Fruit fly (Drosophila melanogaster): ENCODE measurements around the gene cv.

The cv gene

dm6 chrX:5699824-5700498 is 10.2 kb downstream of the cv start (continued):
- no peak for TF ChIP-seq CG11456 (GFP tag; IDR thresholded peaks at IDR 0.05)
- no peak for TF ChIP-seq sna (GFP tag; IDR thresholded peaks at IDR 0.05; ENCODE audit: partially characterized antibody)
- no peak for TF ChIP-seq CG11093 (GFP tag; IDR thresholded peaks at IDR 0.05)
- TF ChIP-seq inv (GFP tag; IDR thresholded peaks at IDR 0.05; ENCODE audit: partially characterized antibody) = no peak
- no peak for TF ChIP-seq chm (GFP tag; IDR thresholded peaks at IDR 0.05)
- peak; percentile 43 for TF ChIP-seq dmrt11E (tag; optimal IDR thresholded peaks at IDR 0.05)
- peak; percentile 51 to 63 for TF ChIP-seq dpn (GFP tag; optimal IDR thresholded peaks at IDR 0.05)
- TF ChIP-seq CG17568 (GFP tag; optimal IDR thresholded peaks at IDR 0.05) = no peak
- TF ChIP-seq Xrp1 (GFP tag; IDR thresholded peaks at IDR 0.05) = peak; percentile 74
- TF ChIP-seq Trl (optimal IDR thresholded peaks at IDR 0.05) = no peak
- peak; percentile 8 for TF ChIP-seq Trl (GFP tag; optimal IDR thresholded peaks at IDR 0.05)
- TF ChIP-seq Ptx1 (GFP tag; IDR thresholded peaks at IDR 0.05) = peak; percentile 71
- no peak for TF ChIP-seq CTCF (GFP tag; optimal IDR thresholded peaks at IDR 0.05)
- peak; percentile 22 for TF ChIP-seq oc (tag; optimal IDR thresholded peaks at IDR 0.05)
- peak; percentile 22 for TF ChIP-seq sug (tag; optimal IDR thresholded peaks at IDR 0.05)
- 0 out of 3 replicates have a peak, but pooled peaks have one; percentile 36 for TF ChIP-seq CG2199 (GFP tag; IDR thresholded peaks at IDR 0.05)
- peak; percentile 46 for TF ChIP-seq lbe (GFP tag; optimal IDR thresholded peaks at IDR 0.05)
- TF ChIP-seq CG6813 (GFP tag; optimal IDR thresholded peaks at IDR 0.05) = peak; percentile 39
- peak; percentile 67 for TF ChIP-seq CG8924 (tag; optimal IDR thresholded peaks at IDR 0.05)
- TF ChIP-seq twi (tag; optimal IDR thresholded peaks at IDR 0.05) = no peak
- TF ChIP-seq CG14441 (GFP tag; IDR thresholded peaks at IDR 0.05) = peak; percentile 54
- TF ChIP-seq Dp (GFP tag; optimal IDR thresholded peaks at IDR 0.05) = no peak
- peak; percentile 60 for TF ChIP-seq Hr3 (GFP tag; optimal IDR thresholded peaks at IDR 0.05)
- TF ChIP-seq trh (GFP tag; optimal IDR thresholded peaks at IDR 0.05) = no peak
- peak in 1 of 2 experiments; percentile 78 for TF ChIP-seq Hr51 (GFP tag; optimal IDR thresholded peaks at IDR 0.05)
- no peak for TF ChIP-seq Dref (GFP tag; IDR thresholded peaks at IDR 0.05)
- TF ChIP-seq sim (GFP tag; IDR thresholded peaks at IDR 0.05) = no peak
- TF ChIP-seq danr (GFP tag; IDR thresholded peaks at IDR 0.05) = 0 out of 2 replicates have a peak, but pooled peaks have one; percentile 32
- no peak for TF ChIP-seq nom (GFP tag; optimal IDR thresholded peaks at IDR 0.05)
- TF ChIP-seq tap (tag; optimal IDR thresholded peaks at IDR 0.05) = peak; percentile 37
- peak; percentile 11 for TF ChIP-seq HmgZ (tag; optimal IDR thresholded peaks at IDR 0.05)
- no peak for TF ChIP-seq B-H2 (GFP tag; optimal IDR thresholded peaks at IDR 0.05)
- TF ChIP-seq z (GFP tag; IDR thresholded peaks at IDR 0.05) = no peak
- no peak for TF ChIP-seq gce (GFP tag; IDR thresholded peaks at IDR 0.05)
- TF ChIP-seq CG15073 (GFP tag; optimal IDR thresholded peaks at IDR 0.05) = no peak
- peak; percentile 65 for TF ChIP-seq tgo (GFP tag; IDR thresholded peaks at IDR 0.05)
- TF ChIP-seq CG10209 (GFP tag; optimal IDR thresholded peaks at IDR 0.05) = peak; percentile 64
- no peak for TF ChIP-seq CG34224 (GFP tag; IDR thresholded peaks at IDR 0.05; ENCODE audit: partially characterized antibody)
- TF ChIP-seq CG9727 (GFP tag; optimal IDR thresholded peaks at IDR 0.05) = peak; percentile 39
- TF ChIP-seq nmo (GFP tag; optimal IDR thresholded peaks at IDR 0.05) = peak; percentile 79
- no peak for TF ChIP-seq zen (tag; optimal IDR thresholded peaks at IDR 0.05)
- 0 out of 3 replicates have a peak, but pooled peaks have one; percentile 25 for TF ChIP-seq Mrtf (GFP tag; IDR thresholded peaks at IDR 0.05)
- peak; percentile 81 for TF ChIP-seq dmrt99B (tag; optimal IDR thresholded peaks at IDR 0.05)
- TF ChIP-seq btn (GFP tag; optimal IDR thresholded peaks at IDR 0.05) = no peak
- TF ChIP-seq tio (GFP tag; optimal IDR thresholded peaks at IDR 0.05) = peak; percentile 11
- no peak for TF ChIP-seq aop (GFP tag; IDR thresholded peaks at IDR 0.05)
- TF ChIP-seq CG15269 (tag; optimal IDR thresholded peaks at IDR 0.05) = peak; percentile 57
- TF ChIP-seq CG7271 (tag; optimal IDR thresholded peaks at IDR 0.05) = no peak
- TF ChIP-seq Poxn (GFP tag; IDR thresholded peaks at IDR 0.05) = no peak
- TF ChIP-seq Mes4 (GFP tag; optimal IDR thresholded peaks at IDR 0.05) = peak; percentile 45
- peak; percentile 21 for TF ChIP-seq CG1647 (GFP tag; optimal IDR thresholded peaks at IDR 0.05)
